Worm (Caenorhabditis elegans) whole organism, mixed stage, embryonic: Measurements from ENCODE around the gene T27E7.9.

Experiments
- blmp-1 ChIP-seq: fragments of 150-350 bp; optimal IDR thresholded peaks from 2 replicates; lab custom pipeline; 2014; ENCODE audit warnings: missing biosample characterization, missing genetic modification characterization
- ceh-39 ChIP-seq: fragments of 150-350 bp; optimal IDR thresholded peaks from 2 replicates; lab custom pipeline; 2014; ENCODE audit warnings: missing biosample characterization, missing genetic modification characterization
- ces-1 ChIP-seq: fragments of 150-350 bp; optimal IDR thresholded peaks from 2 replicates; lab custom pipeline; 2014; ENCODE audit warnings: missing biosample characterization, missing genetic modification reagents, missing genetic modification characterization
- cnd-1 ChIP-seq: fragments of 200-800 bp; sonication (Bioruptor generic); optimal IDR thresholded peaks from 2 replicates; lab custom pipeline; 2018; ENCODE audit warnings: mild to moderate bottlenecking, missing genetic modification characterization, missing compliant biosample characterization
- drap-1 ChIP-seq: fragments of 200-800 bp; sonication (Bioruptor generic); optimal IDR thresholded peaks from 3 replicates; lab custom pipeline; 2018; ENCODE audit warnings: mild to moderate bottlenecking, missing genetic modification characterization, missing compliant biosample characterization
- elt-1 ChIP-seq: sonication (generic microtip); optimal IDR thresholded peaks from 2 replicates; lab custom pipeline; 2017; ENCODE audit warnings: missing genetic modification characterization, mild to moderate bottlenecking, missing compliant biosample characterization, antibody characterized with exemption, moderate library complexity, borderline replicate concordance; ENCODE audit not compliant: insufficient read depth
- elt-3 ChIP-seq: fragments of 150-350 bp; optimal IDR thresholded peaks from 2 replicates; lab custom pipeline; 2014; ENCODE audit warnings: missing biosample characterization, missing genetic modification characterization
- flh-1 ChIP-seq: fragments of 200-800 bp; sonication (Bioruptor generic); optimal IDR thresholded peaks from 2 replicates; lab custom pipeline; 2018; ENCODE audit warnings: mild to moderate bottlenecking, missing genetic modification characterization, moderate library complexity, missing compliant biosample characterization
- hlh-1 ChIP-seq: fragments of 150-350 bp; optimal IDR thresholded peaks from 2 replicates; lab custom pipeline; 2014; ENCODE audit warnings: missing biosample characterization, missing genetic modification reagents, missing genetic modification characterization
- lin-13 ChIP-seq: fragments of 150-350 bp; optimal IDR thresholded peaks from 2 replicates; lab custom pipeline; 2014; ENCODE audit warnings: missing biosample characterization, missing genetic modification characterization
- mep-1 ChIP-seq: fragments of 150-350 bp; optimal IDR thresholded peaks from 2 replicates; lab custom pipeline; 2017; ENCODE audit warnings: missing biosample characterization, missing genetic modification reagents, missing genetic modification characterization, inconsistent platforms
- mls-2 ChIP-seq: sonication (generic microtip); optimal IDR thresholded peaks from 2 replicates; lab custom pipeline; 2016; ENCODE audit warnings: mild to moderate bottlenecking, missing genetic modification characterization, moderate library complexity, missing compliant biosample characterization
- nhr-12 ChIP-seq: fragments of 150-350 bp; optimal IDR thresholded peaks from 2 replicates; lab custom pipeline; 2014; ENCODE audit warnings: missing biosample characterization, missing genetic modification characterization
- nhr-237 ChIP-seq: fragments of 150-350 bp; optimal IDR thresholded peaks from 2 replicates; lab custom pipeline; 2014; ENCODE audit warnings: missing biosample characterization, missing genetic modification characterization
- nhr-76 ChIP-seq: sonication (generic microtip); optimal IDR thresholded peaks from 2 replicates; lab custom pipeline; 2017; ENCODE audit warnings: missing biosample characterization, missing genetic modification characterization
- pha-4 ChIP-seq: fragments of 150-350 bp; optimal IDR thresholded peaks from 2 replicates; lab custom pipeline; 2018; ENCODE audit warnings: missing biosample characterization, missing genetic modification reagents, missing genetic modification characterization
- tbx-8 ChIP-seq: fragments of 200-800 bp; sonication (Bioruptor generic); optimal IDR thresholded peaks from 2 replicates; lab custom pipeline; 2018; ENCODE audit warnings: mild to moderate bottlenecking, missing genetic modification characterization, moderate library complexity, missing compliant biosample characterization
- unc-39 ChIP-seq: fragments of 150-350 bp; optimal IDR thresholded peaks from 2 replicates; lab custom pipeline; 2014; ENCODE audit warnings: missing biosample characterization, missing genetic modification characterization
- unc-62 ChIP-seq: fragments of 150-350 bp; optimal IDR thresholded peaks from 2 replicates; lab custom pipeline; 2014; ENCODE audit warnings: missing biosample characterization, missing genetic modification reagents, missing genetic modification characterization
- zip-8 ChIP-seq: fragments of 150-350 bp; optimal IDR thresholded peaks from 2 replicates; lab custom pipeline; 2014; ENCODE audit warnings: missing biosample characterization, missing genetic modification characterization
- ztf-11 ChIP-seq: fragments of 150-350 bp; optimal IDR thresholded peaks from 2 replicates; lab custom pipeline; 2014; ENCODE audit warnings: missing biosample characterization, missing genetic modification characterization

T27E7.9 gene

DNA sequence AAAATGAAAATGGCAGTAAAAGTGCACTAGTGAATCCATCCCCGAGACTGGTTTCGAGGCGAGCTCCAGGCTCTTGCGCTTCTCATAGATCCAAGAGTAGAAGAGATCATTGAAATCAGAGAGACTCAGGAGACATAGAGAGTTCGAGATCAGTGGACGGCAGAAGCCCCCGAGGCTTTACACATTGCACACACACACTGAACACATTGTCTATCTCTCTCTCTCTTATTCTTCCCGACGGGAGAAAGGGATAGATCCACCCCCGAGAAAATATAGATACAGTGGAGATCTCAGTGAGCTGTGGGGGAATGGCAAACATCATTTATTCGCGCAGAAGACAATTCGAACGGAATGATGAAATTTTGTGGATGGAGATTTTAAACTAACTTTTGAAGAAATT, 42.2 kb downstream of the T27E7.9 start:
- TF ChIP-seq mep-1 (tag; lab: Kevin White, UChicago) (no peak), ces-1 (no peak), mls-2 (tag; lab: Kevin White, UChicago) (no peak), nhr-237 (no peak), cnd-1 (tag; lab: Kevin White, UChicago) (no peak), ztf-11 (tag; lab: Kevin White, UChicago) (no peak), blmp-1 (tag; lab: Kevin White, UChicago) (no peak), nhr-12 (tag; lab: Kevin White, UChicago) (no peak), pha-4 (tag; lab: Kevin White, UChicago) (no peak), elt-3 (no peak), unc-62 (GFP tag; lab: Kevin White, UChicago) (peak; percentile 36), ceh-39 (tag; lab: Kevin White, UChicago) (no peak), hlh-1 (peak; percentile 71)
- TF ChIP-seq, all 35 proteins: peak for 2

DNA sequence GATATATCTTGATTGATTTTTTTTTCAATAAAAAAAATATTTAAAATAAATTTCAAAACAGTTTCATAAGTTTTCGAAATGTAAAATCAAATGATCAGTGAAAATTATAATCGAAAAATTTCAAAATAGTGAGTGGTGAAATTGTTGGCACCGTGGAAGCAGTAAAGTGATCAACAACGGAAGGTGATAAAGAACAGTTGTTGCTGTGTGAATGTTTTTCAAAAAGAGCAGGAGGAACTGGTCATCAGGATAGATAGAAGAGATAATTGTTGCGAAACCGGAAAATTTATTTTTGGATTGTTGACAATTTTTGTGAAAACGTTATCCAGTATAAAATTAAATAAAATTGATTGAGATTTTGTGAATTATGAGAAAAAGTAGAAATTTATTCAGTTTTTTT, 43.2 kb downstream of the T27E7.9 start:
- TF ChIP-seq mep-1 (tag; lab: Kevin White, UChicago), result no peak
- TF ChIP-seq elt-1, result no peak
- TF ChIP-seq hlh-1, result peak; percentile 54

DNA sequence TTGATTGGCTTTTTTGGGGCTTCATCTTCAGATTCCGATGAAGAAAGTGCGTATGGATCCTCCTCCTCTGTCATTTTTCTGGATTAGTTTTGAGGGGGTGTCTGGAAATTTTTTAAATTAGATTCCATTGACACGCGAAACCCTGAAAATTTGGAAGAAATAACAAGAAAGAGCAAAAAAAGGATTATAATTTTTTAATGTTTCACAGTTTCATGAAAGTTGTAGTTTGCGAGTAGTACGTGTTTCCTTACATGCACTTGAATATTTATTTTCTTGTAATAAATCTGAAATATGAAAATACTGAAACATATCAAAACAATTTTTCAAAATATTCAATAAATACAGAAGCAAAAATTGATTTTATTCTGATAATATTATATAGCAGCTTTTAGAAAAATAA, 44.1 kb downstream of the T27E7.9 start, which contains the start of gene tag-273:
Gene tag-273, minus strand, starts transcription at position 101 of the 400 bp plus-strand sequence.
- no peak for TF ChIP-seq flh-1 (GFP tag; lab: Kevin White, UChicago)
- no peak for TF ChIP-seq nhr-76
- no peak for TF ChIP-seq drap-1 (GFP tag; lab: Kevin White, UChicago)
- no peak for TF ChIP-seq unc-39
- TF ChIP-seq pha-4 (tag; lab: Kevin White, UChicago), result no peak
- no peak for TF ChIP-seq tbx-8 (GFP tag; lab: Kevin White, UChicago)
- no peak for TF ChIP-seq lin-13 (tag; lab: Kevin White, UChicago)
- no peak for TF ChIP-seq zip-8
